Fruit fly (Drosophila melanogaster) whole organism, adult: ENCODE results near the gene GCC185.
A peak's percentile ranks its signal among the peaks of the same experiment; 100 is the strongest.

Experiments
- CG11617 ChIP-seq: fragments of 200-800 bp; sonication (Bioruptor generic); optimal IDR thresholded peaks from 2 replicates; lab custom pipeline; 2017; ENCODE audit warnings: mild to moderate bottlenecking, missing biosample characterization, missing genetic modification reagents, missing genetic modification characterization
- CG12768 ChIP-seq: fragments of 200-800 bp; sonication (Bioruptor generic); optimal IDR thresholded peaks from 2 replicates; lab custom pipeline; 2017; ENCODE audit warnings: missing biosample characterization, missing genetic modification characterization, mild to moderate bottlenecking, moderate library complexity, missing genetic modification reagents
- CG14711 ChIP-seq: fragments of 200-800 bp; sonication (Bioruptor generic); optimal IDR thresholded peaks from 2 replicates; lab custom pipeline; 2018; ENCODE audit warnings: missing biosample characterization, mild to moderate bottlenecking, missing genetic modification characterization, moderate library complexity
- CG1620 ChIP-seq: fragments of 200-800 bp; sonication (Bioruptor generic); optimal IDR thresholded peaks from 2 replicates; lab custom pipeline; 2016; ENCODE audit warnings: missing biosample characterization, missing genetic modification characterization
- CG33017 ChIP-seq: fragments of 200-800 bp; sonication (Bioruptor generic); optimal IDR thresholded peaks from 2 replicates; lab custom pipeline; 2018; ENCODE audit warnings: missing biosample characterization, mild to moderate bottlenecking, missing genetic modification characterization, moderate library complexity
- CG5204 ChIP-seq: fragments of 200-800 bp; sonication (Bioruptor generic); optimal IDR thresholded peaks from 2 replicates; lab custom pipeline; 2016; ENCODE audit warnings: missing biosample characterization, missing genetic modification characterization
- CG7045 ChIP-seq: fragments of 200-800 bp; sonication (Bioruptor generic); optimal IDR thresholded peaks from 2 replicates; lab custom pipeline; 2017; ENCODE audit warnings: missing biosample characterization, mild to moderate bottlenecking, missing genetic modification characterization
- CG7101 ChIP-seq: fragments of 200-800 bp; sonication (Bioruptor generic); optimal IDR thresholded peaks from 2 replicates; lab custom pipeline; 2018; ENCODE audit warnings: missing biosample characterization, mild to moderate bottlenecking, missing genetic modification characterization, moderate library complexity
- Clk ChIP-seq: fragments of 200-800 bp; sonication (Bioruptor generic); optimal IDR thresholded peaks from 2 replicates; lab custom pipeline; 2017; ENCODE audit warnings: missing biosample characterization, missing genetic modification characterization
- Crg-1 ChIP-seq: fragments of 200-800 bp; sonication (Bioruptor generic); optimal IDR thresholded peaks from 2 replicates; lab custom pipeline; 2016; ENCODE audit warnings: missing biosample characterization, missing genetic modification characterization
- Hr96 ChIP-seq: fragments of 200-800 bp; sonication (Bioruptor generic); optimal IDR thresholded peaks from 2 replicates; lab custom pipeline; 2016; ENCODE audit warnings: missing biosample characterization, missing genetic modification characterization
- Mnt ChIP-seq: fragments of 200-800 bp; sonication (Bioruptor generic); optimal IDR thresholded peaks from 2 replicates; lab custom pipeline; 2016; ENCODE audit warnings: missing biosample characterization, mild to moderate bottlenecking, missing genetic modification characterization
- bab1 ChIP-seq: fragments of 200-800 bp; sonication (Bioruptor generic); optimal IDR thresholded peaks from 3 replicates; lab custom pipeline; 2019; ENCODE audit warnings: missing biosample characterization, mild to moderate bottlenecking, missing genetic modification characterization, moderate library complexity
- cic ChIP-seq: fragments of 200-800 bp; sonication (Bioruptor generic); optimal IDR thresholded peaks from 2 replicates; lab custom pipeline; 2017; ENCODE audit warnings: missing biosample characterization, mild to moderate bottlenecking, missing genetic modification characterization, moderate library complexity
- cnc ChIP-seq, 2 experiments: fragments of >200 bp; optimal IDR thresholded peaks; 2 replicates each; lab custom pipeline; 2017
- kay ChIP-seq: fragments of 200-800 bp; sonication (Bioruptor generic); peaks from one replicate; lab custom pipeline; 2016; ENCODE audit warnings: missing biosample characterization, missing genetic modification characterization, borderline replicate concordance
- ovo ChIP-seq: fragments of 200-800 bp; sonication (Bioruptor generic); optimal IDR thresholded peaks from 2 replicates; lab custom pipeline; 2016; ENCODE audit warnings: missing biosample characterization, missing genetic modification characterization
- pad ChIP-seq: fragments of 200-800 bp; sonication (Bioruptor generic); optimal IDR thresholded peaks from 3 replicates; lab custom pipeline; 2017; ENCODE audit warnings: missing biosample characterization, missing genetic modification characterization, mild to moderate bottlenecking, moderate library complexity, missing genetic modification reagents
- tj ChIP-seq: fragments of 200-800 bp; sonication (Bioruptor generic); optimal IDR thresholded peaks from 3 replicates; lab custom pipeline; 2017; ENCODE audit warnings: missing biosample characterization, mild to moderate bottlenecking, missing genetic modification characterization, moderate library complexity
- toe ChIP-seq: fragments of 200-800 bp; sonication (Bioruptor generic); optimal IDR thresholded peaks from 2 replicates; lab custom pipeline; 2016; ENCODE audit warnings: missing biosample characterization, missing genetic modification characterization

The GCC185 gene

dm6 chr3R:11989996-11990395, 20.6 kb upstream of the GCC185 start:
- TF ChIP-seq tj (GFP tag; lab: Kevin White, UChicago) (peak; percentile 83), Hr96 (GFP tag; lab: Kevin White, UChicago) (no peak), Crg-1 (GFP tag; lab: Kevin White, UChicago) (no peak), CG7101 (no peak), CG7045 (GFP tag; lab: Kevin White, UChicago) (no peak), cnc (optimal IDR thresholded peaks at IDR 0.05; lab: Kevin White, UChicago) (no peak), ovo (no peak), kay (GFP tag; lab: Kevin White, UChicago) (peak; percentile 62), CG1620 (GFP tag; lab: Kevin White, UChicago) (no peak), CG14711 (tag; lab: Kevin White, UChicago) (no peak), bab1 (GFP tag; lab: Kevin White, UChicago) (no peak), toe (GFP tag; lab: Kevin White, UChicago) (no peak), CG33017 (no peak), CG11617 (GFP tag; lab: Kevin White, UChicago) (no peak), pad (no peak), CG12768 (GFP tag; lab: Kevin White, UChicago) (no peak)

dm6 chr3R:11991538-11992164, 18.9 kb upstream of the GCC185 start:
- TF ChIP-seq tj (GFP tag; lab: Kevin White, UChicago) (peak; percentile 64), bab1 (GFP tag; lab: Kevin White, UChicago) (no peak), CG11617 (GFP tag; lab: Kevin White, UChicago) (no peak)

dm6 chr3R:11992934-11993670, 17.5 kb upstream of the GCC185 start, which contains the start of gene mfas:
TSS of gene mfas (minus strand) at chr3R:11993315.
- TF ChIP-seq Mnt (GFP tag; lab: Kevin White, UChicago) (no peak), tj (GFP tag; lab: Kevin White, UChicago) (peak; percentile 2), CG5204 (GFP tag; lab: Kevin White, UChicago) (no peak), CG12768 (GFP tag; lab: Kevin White, UChicago) (peak; percentile 26), cnc (optimal IDR thresholded peaks at IDR 0.05; lab: Kevin White, UChicago) (no peak), ovo (no peak), CG7101 (no peak)

DNA sequence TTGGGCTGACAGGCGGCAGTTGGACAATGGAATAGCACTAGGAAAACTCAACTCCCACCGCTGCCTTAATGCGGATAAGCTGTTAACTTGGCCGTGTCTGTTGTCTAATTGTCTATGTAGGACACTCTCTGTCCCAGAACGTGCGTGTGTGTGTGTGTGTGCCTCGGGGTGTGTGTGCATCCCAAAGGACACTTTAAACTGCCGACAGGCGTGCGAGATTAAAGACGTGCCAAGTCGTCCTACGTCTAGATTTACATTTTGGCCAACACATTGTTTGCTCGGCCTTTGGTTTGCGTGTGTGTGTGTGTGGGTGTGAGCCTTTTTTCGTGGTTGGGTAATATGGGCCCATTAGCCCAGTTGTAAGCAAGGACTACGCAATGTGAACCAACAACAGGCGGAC, 12.4 kb upstream of the GCC185 start:
- no peak for TF ChIP-seq tj (GFP tag; lab: Kevin White, UChicago)
- no peak for TF ChIP-seq CG5204 (GFP tag; lab: Kevin White, UChicago)
- TF ChIP-seq CG11617 (GFP tag; lab: Kevin White, UChicago), result no peak
- TF ChIP-seq cic, result no peak
- TF ChIP-seq toe (GFP tag; lab: Kevin White, UChicago), result no peak
- no peak for TF ChIP-seq Clk
- TF ChIP-seq CG14711 (tag; lab: Kevin White, UChicago), result no peak
- no peak for TF ChIP-seq CG1620 (GFP tag; lab: Kevin White, UChicago)
- no peak for TF ChIP-seq pad
- no peak for TF ChIP-seq CG12768 (GFP tag; lab: Kevin White, UChicago)
- no peak for TF ChIP-seq cnc (optimal IDR thresholded peaks at IDR 0.05; lab: Kevin White, UChicago)
- no peak for TF ChIP-seq CG7045 (GFP tag; lab: Kevin White, UChicago)
- no peak for TF ChIP-seq CG33017
- TF ChIP-seq Mnt (GFP tag; lab: Kevin White, UChicago), result no peak
- TF ChIP-seq bab1 (GFP tag; lab: Kevin White, UChicago), result no peak
- no peak for TF ChIP-seq Crg-1 (GFP tag; lab: Kevin White, UChicago)
- no peak for TF ChIP-seq kay (GFP tag; lab: Kevin White, UChicago)
- no peak for TF ChIP-seq ovo

DNA sequence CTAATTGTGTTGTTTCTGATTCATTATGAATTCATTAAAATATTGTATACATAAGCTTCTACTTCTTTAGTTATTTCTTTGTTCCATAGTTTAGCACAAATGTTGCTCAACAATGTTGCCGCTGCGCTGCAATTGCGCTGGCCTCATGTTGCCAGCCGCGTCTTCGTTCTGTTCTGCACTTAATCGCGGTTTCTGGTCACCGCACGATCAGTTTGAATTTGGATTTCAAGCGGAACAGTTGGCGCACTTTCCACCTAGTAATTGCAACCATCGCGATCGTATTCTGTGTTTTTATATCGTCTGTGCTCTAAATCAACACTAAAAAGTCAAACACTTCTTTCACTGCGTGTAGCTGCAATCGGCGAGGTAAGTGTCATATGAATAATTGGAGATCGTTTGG, 11.5 kb upstream of the GCC185 start, which contains the start of gene Ect3:
Gene Ect3 (plus strand): TSS at position 205 of the 400 bp plus-strand sequence.
- TF ChIP-seq tj (GFP tag; lab: Kevin White, UChicago) (peak; percentile 31), CG7045 (GFP tag; lab: Kevin White, UChicago) (no peak), ovo (no peak)

- TF ChIP-seq CG11617 (GFP tag; lab: Kevin White, UChicago) (no peak), bab1 (GFP tag; lab: Kevin White, UChicago) (no peak), pad (no peak), CG7101 (no peak)
Measured at dm6 chr3R:12005417-12005816, 5.2 kb upstream of the GCC185 start, which contains the start of gene Tk. TSS of gene Tk (minus strand) at chr3R:12005473.

- TF ChIP-seq Mnt (GFP tag; lab: Kevin White, UChicago) (no peak), CG12768 (GFP tag; lab: Kevin White, UChicago) (no peak), bab1 (GFP tag; lab: Kevin White, UChicago) (no peak), Crg-1 (GFP tag; lab: Kevin White, UChicago) (no peak), CG33017 (no peak), CG7101 (no peak), Hr96 (GFP tag; lab: Kevin White, UChicago) (no peak), ovo (no peak)
Measured at dm6 chr3R:12006417-12006816, 4.2 kb upstream of the GCC185 start.
